Worm (Caenorhabditis elegans) whole organism, young adult: ENCODE data around the gene F55G1.15.

Source experiments
- B0019.2 ChIP-seq: fragments of 200-800 bp; sonication (Bioruptor generic); conservative IDR thresholded peaks from 2 replicates; pipeline ENCODE4 v1.3.6; 2022; ENCODE audit warnings: missing genetic modification reagents, missing genetic modification characterization, missing compliant biosample characterization
- B0035.1 ChIP-seq: sonication (generic microtip); optimal IDR thresholded peaks from 2 replicates; lab custom pipeline; 2016; ENCODE audit warnings: missing genetic modification characterization, mild to moderate bottlenecking, missing compliant biosample characterization, missing genotype, missing genetic modification reagents
- B0261.1 ChIP-seq: sonication (generic microtip); optimal IDR thresholded peaks from 2 replicates; lab custom pipeline; 2016; ENCODE audit warnings: mild to moderate bottlenecking, missing genetic modification characterization, moderate library complexity, missing compliant biosample characterization
- B0336.3 ChIP-seq: fragments of 200-800 bp; sonication (Bioruptor generic); IDR thresholded peaks from 2 replicates; pipeline ENCODE4 v1.3.6; 2022; ENCODE audit warnings: missing genetic modification characterization, missing compliant biosample characterization
- F10E7.11 ChIP-seq: sonication (generic microtip); optimal IDR thresholded peaks from 2 replicates; lab custom pipeline; 2017; ENCODE audit warnings: mild to moderate bottlenecking, missing genetic modification characterization, moderate library complexity, missing compliant biosample characterization
- F33H1.4 ChIP-seq: fragments of 200-800 bp; sonication (Bioruptor generic); IDR thresholded peaks from 2 replicates; pipeline ENCODE4 v1.3.6; 2022; ENCODE audit warnings: missing genetic modification reagents, missing genetic modification characterization, missing compliant biosample characterization
- F52B5.7 ChIP-seq: sonication (generic microtip); optimal IDR thresholded peaks from 2 replicates; lab custom pipeline; 2016; ENCODE audit warnings: mild to moderate bottlenecking, missing genetic modification characterization, missing compliant biosample characterization
- F57A8.1 ChIP-seq: fragments of 200-800 bp; sonication (Bioruptor generic); optimal IDR thresholded peaks from 2 replicates; lab custom pipeline; 2018; ENCODE audit warnings: mild to moderate bottlenecking, missing genetic modification characterization, moderate library complexity, missing compliant biosample characterization
- F57C9.4 ChIP-seq: sonication (generic microtip); optimal IDR thresholded peaks from 2 replicates; lab custom pipeline; 2017; ENCODE audit warnings: mild to moderate bottlenecking, missing genetic modification characterization, missing compliant biosample characterization
- K11D2.4 ChIP-seq: fragments of 200-800 bp; sonication (Bioruptor generic); IDR thresholded peaks from 2 replicates; pipeline ENCODE4 v1.3.6; 2022; ENCODE audit warnings: missing genetic modification reagents, missing genetic modification characterization, missing compliant biosample characterization
- K12H6.12 ChIP-seq: fragments of 200-800 bp; sonication (Bioruptor generic); optimal IDR thresholded peaks from 2 replicates; lab custom pipeline; 2018; ENCODE audit warnings: mild to moderate bottlenecking, missing genetic modification characterization, missing compliant biosample characterization
- T26A5.8 ChIP-seq: sonication (generic microtip); optimal IDR thresholded peaks from 2 replicates; lab custom pipeline; 2016; ENCODE audit warnings: missing genetic modification characterization, missing compliant biosample characterization
- Y53F4B.3 ChIP-seq: fragments of 200-800 bp; sonication (Bioruptor generic); IDR thresholded peaks from 2 replicates; pipeline ENCODE4 v1.3.6; 2022; ENCODE audit warnings: missing genetic modification reagents, missing genetic modification characterization, missing compliant biosample characterization
- ama-1 ChIP-seq, 3 experiments: fragments of 150-350 bp in 1 of 3; sonication (generic microtip) in 2 of 3; optimal IDR thresholded peaks; 2 replicates each; lab custom pipeline; 2014 to 2018; ENCODE audit warnings: missing biosample characterization in 2 of 3, missing genetic modification characterization in 2 of 3, missing genetic modification reagents in 2 of 3
- aptf-2 ChIP-seq: fragments of 200-800 bp; sonication (Bioruptor generic); conservative IDR thresholded peaks from 2 replicates; pipeline ENCODE4 v1.3.6; 2022; ENCODE audit warnings: missing genetic modification reagents, missing genetic modification characterization, missing compliant biosample characterization
- athp-1 ChIP-seq: sonication (generic microtip); optimal IDR thresholded peaks from 2 replicates; lab custom pipeline; 2017; ENCODE audit warnings: mild to moderate bottlenecking, missing genetic modification characterization, missing compliant biosample characterization
- attf-5 ChIP-seq: fragments of 200-800 bp; sonication (Bioruptor generic); optimal IDR thresholded peaks from 2 replicates; lab custom pipeline; 2018; ENCODE audit warnings: mild to moderate bottlenecking, missing genetic modification characterization, missing compliant biosample characterization
- bed-1 ChIP-seq: fragments of 200-800 bp; sonication (Bioruptor generic); IDR thresholded peaks from 2 replicates; pipeline ENCODE4 v1.3.6; 2022; ENCODE audit warnings: missing genetic modification reagents, missing genetic modification characterization, missing compliant biosample characterization
- cebp-1 ChIP-seq, 2 experiments: fragments of 200-800 bp in 1 of 2; sonication (Bioruptor generic) in 1 of 2; sonication (generic microtip) in 1 of 2; IDR thresholded peaks in 1 of 2; optimal IDR thresholded peaks in 1 of 2; 2 replicates each; pipeline versions ENCODE4 v1.3.6 to Lab custom; 2017 to 2022; ENCODE audit warnings: missing compliant biosample characterization in 2 of 2, missing genetic modification characterization in 2 of 2, mild to moderate bottlenecking in 1 of 2, missing genetic modification reagents in 1 of 2, moderate library complexity in 1 of 2
- ceh-100 ChIP-seq: fragments of 200-800 bp; sonication (Bioruptor generic); IDR thresholded peaks from 2 replicates; pipeline ENCODE4 v1.3.6; 2022; ENCODE audit warnings: missing genetic modification reagents, missing genetic modification characterization, missing compliant biosample characterization
- dox-1 ChIP-seq: fragments of 200-800 bp; sonication (Bioruptor generic); IDR thresholded peaks from 2 replicates; pipeline ENCODE4 v1.3.6; 2022; ENCODE audit warnings: missing genetic modification reagents, missing genetic modification characterization, missing compliant biosample characterization
- dpff-1 ChIP-seq: sonication (generic microtip); optimal IDR thresholded peaks from 2 replicates; lab custom pipeline; 2017; ENCODE audit warnings: mild to moderate bottlenecking, missing genetic modification characterization, missing compliant biosample characterization
- efl-1 ChIP-seq: fragments of 150-350 bp; optimal IDR thresholded peaks from 2 replicates; lab custom pipeline; 2014; ENCODE audit warnings: missing biosample characterization, missing genetic modification reagents, missing genetic modification characterization
- egl-44 ChIP-seq: fragments of 200-800 bp; sonication (Bioruptor generic); IDR thresholded peaks from 2 replicates; pipeline ENCODE4 v1.3.6; 2022; ENCODE audit warnings: missing genetic modification reagents, missing genetic modification characterization, missing compliant biosample characterization
- egrh-3 ChIP-seq: fragments of 200-800 bp; sonication (Bioruptor generic); IDR thresholded peaks from 2 replicates; pipeline ENCODE4 v1.3.6; 2022; ENCODE audit warnings: missing genetic modification reagents, missing genetic modification characterization, missing compliant biosample characterization
- ekl-4 ChIP-seq: fragments of 200-800 bp; sonication (Bioruptor generic); IDR thresholded peaks from 2 replicates; pipeline ENCODE4 v1.3.6; 2022; ENCODE audit warnings: missing genetic modification reagents, missing genetic modification characterization, missing compliant biosample characterization
- gei-17 ChIP-seq: fragments of 200-800 bp; sonication (Bioruptor generic); optimal IDR thresholded peaks from 2 replicates; lab custom pipeline; 2018; ENCODE audit warnings: mild to moderate bottlenecking, missing genetic modification characterization, missing compliant biosample characterization
- hrde-1 ChIP-seq: sonication (generic microtip); optimal IDR thresholded peaks from 2 replicates; lab custom pipeline; 2016; ENCODE audit warnings: missing genetic modification characterization, mild to moderate bottlenecking, missing compliant biosample characterization, moderate library complexity, missing genotype, missing genetic modification reagents, borderline replicate concordance
- lin-35 ChIP-seq, 3 experiments: fragments of 150-350 bp in 2 of 3; sonication (generic microtip) in 1 of 3; optimal IDR thresholded peaks; 2 replicates each; lab custom pipeline; 2014 to 2018; ENCODE audit warnings: missing biosample characterization in 3 of 3, missing genetic modification characterization in 3 of 3, missing genetic modification reagents in 3 of 3
- lin-54 ChIP-seq: fragments of 200-800 bp; sonication (Bioruptor generic); optimal IDR thresholded peaks from 2 replicates; lab custom pipeline; 2018; ENCODE audit warnings: mild to moderate bottlenecking, missing genetic modification characterization, missing compliant biosample characterization
- lir-1 ChIP-seq: fragments of 200-800 bp; sonication (Bioruptor generic); conservative IDR thresholded peaks from 2 replicates; pipeline ENCODE4 v1.3.6; 2022; ENCODE audit warnings: missing genetic modification reagents, missing genetic modification characterization, missing compliant biosample characterization
- lsl-1 ChIP-seq: fragments of 200-800 bp; sonication (Bioruptor generic); optimal IDR thresholded peaks from 2 replicates; lab custom pipeline; 2018; ENCODE audit warnings: mild to moderate bottlenecking, missing genetic modification characterization, moderate library complexity, missing compliant biosample characterization
- lsy-27 ChIP-seq: sonication (generic microtip); optimal IDR thresholded peaks from 2 replicates; lab custom pipeline; 2017; ENCODE audit warnings: missing genetic modification characterization, mild to moderate bottlenecking, missing compliant biosample characterization, antibody characterized with exemption, missing genotype, borderline replicate concordance; ENCODE audit not compliant: insufficient read depth
- madf-10 ChIP-seq: sonication (generic microtip); optimal IDR thresholded peaks from 2 replicates; lab custom pipeline; 2016; ENCODE audit warnings: mild to moderate bottlenecking, missing genetic modification characterization, missing compliant biosample characterization
- madf-3 ChIP-seq: fragments of 200-800 bp; sonication (Bioruptor generic); IDR thresholded peaks from 2 replicates; pipeline ENCODE4 v1.3.6; 2022; ENCODE audit warnings: missing genetic modification reagents, missing genetic modification characterization, missing compliant biosample characterization
- madf-6 ChIP-seq: fragments of 200-800 bp; sonication (Bioruptor generic); IDR thresholded peaks from 2 replicates; pipeline ENCODE4 v1.3.6; 2022; ENCODE audit warnings: missing genetic modification reagents, missing genetic modification characterization, missing compliant biosample characterization
- nfya-2 ChIP-seq: fragments of 200-800 bp; sonication (Bioruptor generic); IDR thresholded peaks from 2 replicates; pipeline ENCODE4 v1.3.6; 2022; ENCODE audit warnings: missing genetic modification reagents, missing genetic modification characterization, missing compliant biosample characterization
- nfyb-1 ChIP-seq: fragments of 200-800 bp; sonication (Bioruptor generic); IDR thresholded peaks from 2 replicates; pipeline ENCODE4 v1.3.6; 2022; ENCODE audit warnings: missing genetic modification reagents, missing genetic modification characterization, missing compliant biosample characterization
- nhr-90 ChIP-seq: sonication (generic microtip); optimal IDR thresholded peaks from 2 replicates; lab custom pipeline; 2016; ENCODE audit warnings: missing genotype, mild to moderate bottlenecking, missing genetic modification characterization, missing compliant biosample characterization
- pbrm-1 ChIP-seq: fragments of 200-800 bp; sonication (Bioruptor generic); IDR thresholded peaks from 2 replicates; pipeline ENCODE4 v1.3.6; 2022; ENCODE audit warnings: missing genetic modification reagents, missing genetic modification characterization, missing compliant biosample characterization
- pha-4 ChIP-seq: fragments of 150-350 bp; sonication (generic microtip); optimal IDR thresholded peaks from 2 replicates; lab custom pipeline; 2014; ENCODE audit warnings: missing biosample characterization, missing genetic modification reagents, missing genetic modification characterization
- sdz-38 ChIP-seq: sonication (generic microtip); optimal IDR thresholded peaks from 2 replicates; lab custom pipeline; 2016; ENCODE audit warnings: missing genotype, missing genetic modification characterization, missing compliant biosample characterization
- sea-2 ChIP-seq: fragments of 200-800 bp; sonication (Bioruptor generic); IDR thresholded peaks from 2 replicates; pipeline ENCODE4 v1.3.6; 2022; ENCODE audit warnings: missing genetic modification characterization, missing compliant biosample characterization
- somi-1 ChIP-seq: fragments of 200-800 bp; sonication (Bioruptor generic); optimal IDR thresholded peaks from 2 replicates; lab custom pipeline; 2018; ENCODE audit warnings: mild to moderate bottlenecking, missing genetic modification characterization, missing compliant biosample characterization
- ztf-26 ChIP-seq: sonication (generic microtip); optimal IDR thresholded peaks from 2 replicates; lab custom pipeline; 2017; ENCODE audit warnings: missing genetic modification characterization, missing compliant biosample characterization
- ztf-3 ChIP-seq: fragments of 200-800 bp; sonication (Bioruptor generic); optimal IDR thresholded peaks from 2 replicates; lab custom pipeline; 2018; ENCODE audit warnings: mild to moderate bottlenecking, missing genetic modification characterization, missing compliant biosample characterization
- ztf-6 ChIP-seq: fragments of 200-800 bp; sonication (Bioruptor generic); IDR thresholded peaks from 2 replicates; pipeline ENCODE4 v1.3.6; 2022; ENCODE audit warnings: missing genetic modification reagents, missing genetic modification characterization, missing compliant biosample characterization

The F55G1.15 gene

DNA sequence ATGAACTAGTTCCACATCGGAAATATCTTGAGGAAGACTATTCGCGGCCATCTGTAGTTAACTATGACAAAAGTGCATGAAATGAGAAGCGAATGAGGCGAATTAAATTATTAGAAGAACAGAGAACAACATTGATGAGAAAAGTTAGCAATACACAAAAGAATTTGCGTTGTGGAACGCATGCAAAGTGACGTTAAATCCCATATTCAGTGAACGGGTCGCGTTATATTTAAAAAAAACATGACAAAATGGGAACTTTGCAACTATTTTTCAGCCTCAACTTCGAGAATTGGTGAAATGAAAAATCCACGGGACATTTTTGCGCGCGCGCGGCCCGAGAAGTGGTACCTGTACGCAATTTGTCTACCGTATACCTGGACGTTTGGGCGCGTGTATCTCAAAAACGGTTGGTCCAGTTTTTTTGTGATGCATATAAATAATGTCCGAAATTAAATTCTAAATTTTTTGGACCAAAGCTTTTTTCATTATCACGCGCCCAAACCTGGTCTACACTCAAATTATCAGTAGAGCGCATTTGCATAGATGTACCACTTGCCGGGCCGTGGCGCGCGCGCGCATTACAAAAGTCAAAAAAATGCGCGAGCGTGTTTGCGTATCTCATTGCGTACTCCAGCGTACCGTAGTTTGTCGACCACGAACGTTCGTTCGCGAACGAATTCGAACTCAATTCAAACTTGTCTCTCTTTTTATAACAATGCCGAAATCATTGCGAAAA is 46.8 kb upstream of the F55G1.15 start, which contains the start of the genes cdd-2 and oef-1:
TSS of gene cdd-2 (minus strand) at position 51 of the 736 bp plus-strand sequence.
TSS of gene oef-1 (plus strand) at position 575 of the 736 bp plus-strand sequence.
- TF ChIP-seq hrde-1 (tag; lab: Kevin White, UChicago) = peak; percentile 10
- peak; percentile 76 for TF ChIP-seq lin-54 (GFP tag; lab: Kevin White, UChicago)
- no peak for TF ChIP-seq nfya-2 (GFP tag; lab: Robert Waterston, UW)
- TF ChIP-seq K12H6.12 (tag; lab: Kevin White, UChicago) = no peak
- no peak for TF ChIP-seq bed-1 (GFP tag; lab: Robert Waterston, UW)
- TF ChIP-seq ztf-26 (tag; lab: Kevin White, UChicago) = no peak
- no peak for TF ChIP-seq K11D2.4
- TF ChIP-seq F10E7.11 (tag; lab: Kevin White, UChicago) = no peak
- TF ChIP-seq egrh-3 (GFP tag; lab: Robert Waterston, UW) = 0 out of 2 replicates have a peak, but pooled peaks have one; percentile 25
- peak; percentile 96 for TF ChIP-seq madf-3 (GFP tag; lab: Robert Waterston, UW)
- no peak for TF ChIP-seq Y53F4B.3 (GFP tag; lab: Robert Waterston, UW)
- peak; percentile 95 for TF ChIP-seq B0019.2 (GFP tag; lab: Robert Waterston, UW)
- TF ChIP-seq ztf-3 (GFP tag; lab: Kevin White, UChicago) = no peak
- TF ChIP-seq pbrm-1 (GFP tag; lab: Robert Waterston, UW) = peak; percentile 88
- no peak for TF ChIP-seq F57A8.1 (GFP tag; lab: Kevin White, UChicago)
- no peak for TF ChIP-seq nhr-90 (tag; lab: Kevin White, UChicago)
- TF ChIP-seq madf-6 = peak; percentile 98
- no peak for TF ChIP-seq lin-35 (GFP tag; optimal IDR thresholded peaks at IDR 0.05; lab: Kevin White, UChicago)
- TF ChIP-seq ama-1 (optimal IDR thresholded peaks at IDR 0.05; lab: Kevin White, UChicago) = no peak
- no peak for TF ChIP-seq ama-1 (GFP tag; optimal IDR thresholded peaks at IDR 0.05; lab: Kevin White, UChicago)
- TF ChIP-seq efl-1 = peak; percentile 92
- TF ChIP-seq T26A5.8 (tag; lab: Kevin White, UChicago) = no peak
- TF ChIP-seq sea-2 (GFP tag; lab: Robert Waterston, UW) = no peak
- TF ChIP-seq B0336.3 (GFP tag; lab: Robert Waterston, UW) = peak; percentile 69; the same call in 1 of the 2 replicates
- peak; percentile 76 for TF ChIP-seq athp-1 (tag; lab: Kevin White, UChicago)
- TF ChIP-seq dox-1 (GFP tag; lab: Robert Waterston, UW) = peak; percentile 96
- no peak for TF ChIP-seq madf-10 (tag; lab: Kevin White, UChicago)
- no peak for TF ChIP-seq B0035.1 (tag; lab: Kevin White, UChicago)
- peak; percentile 85 for TF ChIP-seq F33H1.4 (GFP tag; lab: Robert Waterston, UW)
- TF ChIP-seq cebp-1 (GFP tag; IDR thresholded peaks at IDR 0.05; lab: Robert Waterston, UW) = no peak
- TF ChIP-seq cebp-1 (tag; optimal IDR thresholded peaks at IDR 0.05; lab: Kevin White, UChicago) = no peak
- peak; percentile 91 for TF ChIP-seq ekl-4
- TF ChIP-seq dpff-1 (tag; lab: Kevin White, UChicago) = no peak
- TF ChIP-seq F57C9.4 (tag; lab: Kevin White, UChicago) = no peak
- TF ChIP-seq ztf-6 (GFP tag; lab: Robert Waterston, UW) = no peak
- TF ChIP-seq pha-4 (tag; lab: Kevin White, UChicago) = no peak
- peak; percentile 44; the same call in 1 of the 2 replicates for TF ChIP-seq aptf-2 (GFP tag; lab: Robert Waterston, UW)
- no peak for TF ChIP-seq somi-1 (GFP tag; lab: Kevin White, UChicago)
- TF ChIP-seq nfyb-1 (GFP tag; lab: Robert Waterston, UW) = peak; percentile 62; the same call in 1 of the 2 replicates
- peak; percentile 87 for TF ChIP-seq lir-1 (GFP tag; lab: Robert Waterston, UW)
- TF ChIP-seq lsl-1 (GFP tag; lab: Kevin White, UChicago) = peak; percentile 96
- TF ChIP-seq ceh-100 (GFP tag; lab: Robert Waterston, UW) = peak; percentile 78
- TF ChIP-seq attf-5 = no peak
- no peak for TF ChIP-seq F52B5.7 (tag; lab: Kevin White, UChicago)
- no peak for TF ChIP-seq B0261.1
- no peak for TF ChIP-seq egl-44 (GFP tag; lab: Robert Waterston, UW)
- TF ChIP-seq gei-17 = no peak
- no peak for TF ChIP-seq sdz-38
- no peak for TF ChIP-seq lsy-27 (tag; lab: Kevin White, UChicago)
